Worm (Caenorhabditis elegans): Measurements from ENCODE around the gene fce-2.

Gene fce-2

ce11 chrV:20415415-20415814 is 9.7 kb upstream of the fce-2 start:
- TF ChIP-seq sea-1 (GFP tag; conservative IDR thresholded peaks at IDR 0.05), result no peak
- TF ChIP-seq hmbx-1 (tag; optimal IDR thresholded peaks at IDR 0.05), result no peak

DNA sequence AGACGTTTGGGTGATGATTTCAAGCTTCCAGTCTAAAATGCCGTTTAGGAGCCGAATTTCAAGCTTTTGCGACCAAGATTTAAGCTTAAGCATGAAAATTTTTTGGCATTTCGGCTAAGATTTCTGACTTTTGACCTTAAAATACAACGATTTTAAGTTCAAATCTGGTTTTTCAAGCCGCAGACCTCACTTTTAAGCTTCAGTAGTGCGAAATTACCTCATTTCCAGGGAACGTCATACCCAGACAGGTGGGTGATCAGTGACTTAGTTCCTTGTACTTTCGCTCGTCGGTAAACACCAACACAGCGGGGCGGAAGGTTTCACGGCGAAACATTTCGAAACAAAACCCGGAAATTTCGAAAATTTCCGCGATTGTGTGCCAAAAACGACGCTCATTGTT is 8.8 kb upstream of the fce-2 start:
- TF ChIP-seq pes-1 (GFP tag; IDR thresholded peaks at IDR 0.05) (no peak), hmbx-1 (tag; optimal IDR thresholded peaks at IDR 0.05) (no peak), tbx-37 (GFP tag; conservative IDR thresholded peaks at IDR 0.05) (no peak), tbx-11 (GFP tag; IDR thresholded peaks at IDR 0.05) (no peak), hmg-4 (GFP tag; optimal IDR thresholded peaks at IDR 0.05) (no peak), tra-4 (tag; optimal IDR thresholded peaks at IDR 0.05) (no peak), aly-1 (tag; optimal IDR thresholded peaks at IDR 0.05) (no peak)

DNA sequence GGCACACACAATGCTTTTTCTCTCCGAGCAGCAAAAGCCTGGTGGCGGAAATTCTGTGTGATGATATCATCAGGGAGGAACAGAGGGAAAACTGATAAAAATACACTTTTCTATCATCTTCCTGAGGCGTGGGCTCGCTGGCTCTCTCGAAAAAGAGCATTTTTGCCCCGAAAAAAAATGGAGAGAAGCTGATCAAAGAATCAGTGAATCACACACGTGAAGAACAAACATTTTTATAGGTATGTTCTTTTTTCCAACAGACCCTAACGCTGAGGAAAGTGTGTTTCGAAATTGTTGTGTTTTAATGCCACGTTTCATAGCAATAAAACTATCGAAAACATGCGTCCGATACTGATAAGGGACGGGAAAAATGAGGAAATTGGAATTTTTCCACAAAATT is 8.3 kb upstream of the fce-2 start:
- no peak for TF ChIP-seq tbx-11 (GFP tag; IDR thresholded peaks at IDR 0.05)
- no peak for TF ChIP-seq ceh-13 (GFP tag; optimal IDR thresholded peaks at IDR 0.05)
- TF ChIP-seq scrt-1 (GFP tag; IDR thresholded peaks at IDR 0.05), result no peak
- no peak for TF ChIP-seq tra-4 (tag; optimal IDR thresholded peaks at IDR 0.05)
- no peak for TF ChIP-seq ceh-36 (tag; optimal IDR thresholded peaks at IDR 0.05)
- TF ChIP-seq flt-1 (GFP tag; IDR thresholded peaks at IDR 0.05), result no peak
- TF ChIP-seq aly-1 (tag; optimal IDR thresholded peaks at IDR 0.05), result no peak
- TF ChIP-seq ets-7 (tag; optimal IDR thresholded peaks at IDR 0.05), result no peak
- no peak for TF ChIP-seq F13C5.2 (tag; optimal IDR thresholded peaks at IDR 0.05)
- TF ChIP-seq ama-1 (optimal IDR thresholded peaks at IDR 0.05), result no peak

- TF ChIP-seq tbx-11 (GFP tag; IDR thresholded peaks at IDR 0.05), result no peak
- TF ChIP-seq tbx-37 (GFP tag; conservative IDR thresholded peaks at IDR 0.05), result no peak
- no peak for TF ChIP-seq flt-1 (GFP tag; IDR thresholded peaks at IDR 0.05)
- TF ChIP-seq hmbx-1 (tag; optimal IDR thresholded peaks at IDR 0.05), result no peak
- TF ChIP-seq ceh-13 (GFP tag; optimal IDR thresholded peaks at IDR 0.05), result no peak
- TF ChIP-seq B0310.2 (tag; optimal IDR thresholded peaks at IDR 0.05), result no peak
- no peak for TF ChIP-seq hmg-4 (GFP tag; optimal IDR thresholded peaks at IDR 0.05)
- TF ChIP-seq hnd-1 (tag; optimal IDR thresholded peaks at IDR 0.05), result no peak
- TF ChIP-seq scrt-1 (GFP tag; IDR thresholded peaks at IDR 0.05), result no peak
- no peak for TF ChIP-seq pes-1 (GFP tag; IDR thresholded peaks at IDR 0.05)
Observed at ce11 chrV:20417809-20418208, 7.3 kb upstream of the fce-2 start.

- TF ChIP-seq hmg-4 (GFP tag; optimal IDR thresholded peaks at IDR 0.05) (no peak), hnd-1 (tag; optimal IDR thresholded peaks at IDR 0.05) (no peak), pes-1 (GFP tag; IDR thresholded peaks at IDR 0.05) (no peak), tbx-11 (GFP tag; IDR thresholded peaks at IDR 0.05) (no peak), ceh-13 (GFP tag; optimal IDR thresholded peaks at IDR 0.05) (no peak), aly-1 (tag; optimal IDR thresholded peaks at IDR 0.05) (no peak), tbx-37 (GFP tag; conservative IDR thresholded peaks at IDR 0.05) (no peak), sea-1 (GFP tag; conservative IDR thresholded peaks at IDR 0.05) (no peak), ama-1 (optimal IDR thresholded peaks at IDR 0.05) (no peak), tra-4 (tag; optimal IDR thresholded peaks at IDR 0.05) (no peak)
Observed at ce11 chrV:20418768-20419167, 6.3 kb upstream of the fce-2 start.

DNA sequence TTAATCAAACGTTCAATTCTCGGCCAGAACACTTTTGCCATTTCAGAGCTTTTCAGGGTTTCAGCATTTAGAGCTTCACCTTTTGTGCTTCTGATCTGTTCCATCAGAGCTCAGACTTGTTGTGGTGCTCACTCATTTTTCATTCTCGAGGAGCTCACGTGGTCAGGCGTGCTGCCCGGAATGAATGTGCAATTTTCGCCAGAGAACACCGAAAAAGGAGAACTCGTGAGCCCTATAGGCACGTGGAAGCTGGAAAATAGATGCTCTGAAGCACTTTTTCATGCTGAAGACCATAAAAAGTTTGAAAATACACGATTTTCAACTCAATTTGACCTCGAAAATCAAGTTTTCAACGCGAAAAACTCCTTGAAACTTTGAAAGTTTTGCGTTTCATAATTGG is 5.5 kb upstream of the fce-2 start:
- TF ChIP-seq ceh-36 (tag; optimal IDR thresholded peaks at IDR 0.05) (no peak), F13C5.2 (tag; optimal IDR thresholded peaks at IDR 0.05) (no peak), aly-1 (tag; optimal IDR thresholded peaks at IDR 0.05) (no peak), pes-1 (GFP tag; IDR thresholded peaks at IDR 0.05) (no peak), scrt-1 (GFP tag; IDR thresholded peaks at IDR 0.05) (no peak), B0310.2 (tag; optimal IDR thresholded peaks at IDR 0.05) (no peak), hmg-4 (GFP tag; optimal IDR thresholded peaks at IDR 0.05) (no peak), ets-7 (tag; optimal IDR thresholded peaks at IDR 0.05) (no peak), hnd-1 (tag; optimal IDR thresholded peaks at IDR 0.05) (no peak), flt-1 (GFP tag; IDR thresholded peaks at IDR 0.05) (no peak)

DNA sequence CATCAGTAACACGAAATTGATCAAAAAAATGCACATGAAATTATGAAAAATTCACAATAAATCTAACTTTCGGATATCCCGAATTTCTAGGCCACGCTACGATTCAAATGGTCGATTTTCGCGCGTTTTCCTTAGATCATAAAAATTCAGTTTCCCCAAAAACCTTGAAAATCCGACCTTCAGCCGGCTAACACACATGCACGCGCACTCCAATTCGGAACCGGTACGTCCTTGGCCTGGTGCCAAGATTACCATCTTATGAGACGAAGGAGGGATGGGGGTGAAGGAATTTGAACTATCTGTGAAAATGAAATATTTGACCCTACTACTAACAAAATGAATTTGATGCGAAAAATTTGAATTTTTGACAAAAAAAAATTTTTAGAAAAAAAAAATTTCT is 2.4 kb upstream of the fce-2 start:
- TF ChIP-seq F13C5.2 (tag; optimal IDR thresholded peaks at IDR 0.05) (no peak), sea-1 (GFP tag; conservative IDR thresholded peaks at IDR 0.05) (no peak), B0310.2 (tag; optimal IDR thresholded peaks at IDR 0.05) (no peak), ets-7 (tag; optimal IDR thresholded peaks at IDR 0.05) (no peak), ama-1 (optimal IDR thresholded peaks at IDR 0.05) (no peak), ceh-36 (tag; optimal IDR thresholded peaks at IDR 0.05) (no peak), tra-4 (tag; optimal IDR thresholded peaks at IDR 0.05) (no peak), hmbx-1 (tag; optimal IDR thresholded peaks at IDR 0.05) (no peak), aly-1 (tag; optimal IDR thresholded peaks at IDR 0.05) (no peak), tbx-11 (GFP tag; IDR thresholded peaks at IDR 0.05) (no peak), tbx-37 (GFP tag; conservative IDR thresholded peaks at IDR 0.05) (no peak)

- TF ChIP-seq tbx-37 (GFP tag; conservative IDR thresholded peaks at IDR 0.05) (no peak), tbx-11 (GFP tag; IDR thresholded peaks at IDR 0.05) (no peak), hnd-1 (tag; optimal IDR thresholded peaks at IDR 0.05) (no peak), ets-7 (tag; optimal IDR thresholded peaks at IDR 0.05) (no peak), scrt-1 (GFP tag; IDR thresholded peaks at IDR 0.05) (no peak), F13C5.2 (tag; optimal IDR thresholded peaks at IDR 0.05) (no peak), B0310.2 (tag; optimal IDR thresholded peaks at IDR 0.05) (no peak)
Observed at ce11 chrV:20423428-20423827, 1.7 kb upstream of the fce-2 start.
